Worm (Caenorhabditis elegans): Measurements from ENCODE around the gene cnc-1.

The cnc-1 gene

ce11 chrV:1433419-1433765 is 10.7 kb downstream of the cnc-1 start:
- TF ChIP-seq C38D4.7 (GFP tag; optimal IDR thresholded peaks at IDR 0.05) = no peak
- no peak for TF ChIP-seq syd-9 (tag; optimal IDR thresholded peaks at IDR 0.05)
- no peak for TF ChIP-seq sox-4 (tag; optimal IDR thresholded peaks at IDR 0.05)
- TF ChIP-seq T23F11.4 (GFP tag; optimal IDR thresholded peaks at IDR 0.05) = no peak
- no peak for TF ChIP-seq elt-2 (tag; optimal IDR thresholded peaks at IDR 0.05)
- no peak for TF ChIP-seq sdc-2 (tag; optimal IDR thresholded peaks at IDR 0.05)
- TF ChIP-seq fkh-10 (GFP tag; optimal IDR thresholded peaks at IDR 0.05) = no peak
- TF ChIP-seq hlh-13 (GFP tag; optimal IDR thresholded peaks at IDR 0.05) = no peak
- no peak for TF ChIP-seq ref-2 (tag; optimal IDR thresholded peaks at IDR 0.05)
- TF ChIP-seq npax-4 (tag; optimal IDR thresholded peaks at IDR 0.05) = no peak
- no peak for TF ChIP-seq unc-55 (GFP tag; optimal IDR thresholded peaks at IDR 0.05)
- TF ChIP-seq ahr-1 (tag; optimal IDR thresholded peaks at IDR 0.05) = no peak

- TF ChIP-seq sox-4 (tag; optimal IDR thresholded peaks at IDR 0.05) (no peak), ceh-31 (tag; optimal IDR thresholded peaks at IDR 0.05) (no peak), elt-2 (tag; optimal IDR thresholded peaks at IDR 0.05) (peak; percentile 75), ets-4 (tag; optimal IDR thresholded peaks at IDR 0.05) (no peak)
Measured at ce11 chrV:1432500-1433418, 11.3 kb downstream of the cnc-1 start.

- TF ChIP-seq fkh-10 (GFP tag; optimal IDR thresholded peaks at IDR 0.05) = no peak
- TF ChIP-seq hlh-30 (tag; optimal IDR thresholded peaks at IDR 0.05; ENCODE audit: insufficient read depth) = no peak
- TF ChIP-seq ztf-16 (tag; optimal IDR thresholded peaks at IDR 0.05) = no peak
- TF ChIP-seq dve-1 (tag; optimal IDR thresholded peaks at IDR 0.05) = no peak
- no peak for TF ChIP-seq hlh-13 (GFP tag; optimal IDR thresholded peaks at IDR 0.05)
- no peak for TF ChIP-seq ref-2 (tag; optimal IDR thresholded peaks at IDR 0.05)
- TF ChIP-seq fax-1 (tag; optimal IDR thresholded peaks at IDR 0.05) = no peak
- no peak for TF ChIP-seq ceh-34 (tag; optimal IDR thresholded peaks at IDR 0.05)
- no peak for TF ChIP-seq ceh-19 (GFP tag; optimal IDR thresholded peaks at IDR 0.05)
- no peak for TF ChIP-seq nhr-11 (tag; optimal IDR thresholded peaks at IDR 0.05)
- TF ChIP-seq F13H6.1 (tag; optimal IDR thresholded peaks at IDR 0.05) = no peak
- no peak for TF ChIP-seq unc-55 (GFP tag; optimal IDR thresholded peaks at IDR 0.05)
- no peak for TF ChIP-seq lin-11 (tag; optimal IDR thresholded peaks at IDR 0.05)
- TF ChIP-seq ceh-14 (tag; optimal IDR thresholded peaks at IDR 0.05) = no peak
- no peak for TF ChIP-seq C38D4.7 (GFP tag; optimal IDR thresholded peaks at IDR 0.05)
- TF ChIP-seq rnt-1 (tag; optimal IDR thresholded peaks at IDR 0.05) = no peak
- no peak for TF ChIP-seq ceh-24 (tag; optimal IDR thresholded peaks at IDR 0.05)
- no peak for TF ChIP-seq pat-9 (tag; optimal IDR thresholded peaks at IDR 0.05)
- TF ChIP-seq ahr-1 (tag; optimal IDR thresholded peaks at IDR 0.05) = no peak
Measured at ce11 chrV:1431702-1432187, 12.3 kb downstream of the cnc-1 start, which contains the start of gene ges-1. TSS of gene ges-1 (minus strand) at chrV:1432137.

- TF ChIP-seq mec-3 (tag; optimal IDR thresholded peaks at IDR 0.05; ENCODE audit: borderline replicate concordance) (peak; percentile 52), hlh-8 (tag; optimal IDR thresholded peaks at IDR 0.05) (no peak), hlh-15 (tag; optimal IDR thresholded peaks at IDR 0.05) (no peak)
Measured at ce11 chrV:1425595-1425994, 18.5 kb downstream of the cnc-1 start, which contains the start of gene R12A1.3. TSS of gene R12A1.3 (minus strand) at chrV:1425794.

- TF ChIP-seq dve-1 (tag; optimal IDR thresholded peaks at IDR 0.05) = peak; percentile 79
- TF ChIP-seq pqm-1 (tag; optimal IDR thresholded peaks at IDR 0.05) = no peak
Measured at ce11 chrV:1423338-1423737, 20.7 kb downstream of the cnc-1 start.

Measured in whole organism, late embryonic.